Fruit fly (Drosophila melanogaster) whole organism, embryonic: ENCODE data around the gene tral.

Experiments used
- Adf1 ChIP-seq: fragments of 200-800 bp; sonication (Bioruptor generic); IDR thresholded peaks from 2 replicates; pipeline ENCODE4 v1.3.6; 2022; ENCODE audit warnings: missing biosample characterization, missing genetic modification characterization
- Antp ChIP-seq: fragments of 200-800 bp; sonication (Bioruptor generic); optimal IDR thresholded peaks from 3 replicates; lab custom pipeline; 2016; ENCODE audit warnings: missing biosample characterization, missing genetic modification characterization
- Atf-2 ChIP-seq: fragments of 200-800 bp; sonication (Bioruptor generic); optimal IDR thresholded peaks from 2 replicates; lab custom pipeline; 2016; ENCODE audit warnings: missing biosample characterization, missing genetic modification characterization
- BEAF-32 ChIP-seq: fragments of 200-800 bp; sonication (Bioruptor generic); optimal IDR thresholded peaks from 3 replicates; lab custom pipeline; 2017; ENCODE audit warnings: missing biosample characterization, missing genetic modification characterization, mild to moderate bottlenecking, moderate library complexity, missing genetic modification reagents
- Blimp-1 ChIP-seq: fragments of 200-800 bp; sonication (Bioruptor generic); optimal IDR thresholded peaks from 3 replicates; lab custom pipeline; 2018; ENCODE audit warnings: missing biosample characterization, missing genetic modification characterization, mild to moderate bottlenecking, moderate library complexity, missing genetic modification reagents
- BtbVII ChIP-seq: fragments of 200-800 bp; sonication (Bioruptor generic); optimal IDR thresholded peaks from 3 replicates; lab custom pipeline; 2017; ENCODE audit warnings: missing biosample characterization, mild to moderate bottlenecking, missing genetic modification characterization
- CG10366 ChIP-seq: fragments of 200-800 bp; sonication (Bioruptor generic); IDR thresholded peaks from 2 replicates; pipeline ENCODE4 v1.3.6; 2022; ENCODE audit warnings: missing biosample characterization, missing genetic modification characterization
- CG10654 ChIP-seq: fragments of 200-800 bp; sonication (Bioruptor generic); optimal IDR thresholded peaks from 2 replicates; lab custom pipeline; 2016; ENCODE audit warnings: missing biosample characterization, missing genetic modification characterization
- CG10959 ChIP-seq: fragments of 200-800 bp; sonication (Bioruptor generic); IDR thresholded peaks from 2 replicates; pipeline ENCODE4 v1.3.6; 2022; ENCODE audit warnings: missing biosample characterization, missing genetic modification characterization
- CG15269 ChIP-seq: fragments of 200-800 bp; sonication (Bioruptor generic); optimal IDR thresholded peaks from 2 replicates; lab custom pipeline; 2018; ENCODE audit warnings: missing biosample characterization, mild to moderate bottlenecking, missing genetic modification characterization, moderate library complexity
- CG17328 ChIP-seq: fragments of 200-800 bp; sonication (Bioruptor generic); IDR thresholded peaks from 2 replicates; pipeline ENCODE4 v1.3.6; 2022; ENCODE audit warnings: missing biosample characterization, missing genetic modification characterization
- CG17568 ChIP-seq: fragments of 200-800 bp; sonication (Bioruptor generic); optimal IDR thresholded peaks from 2 replicates; lab custom pipeline; 2018; ENCODE audit warnings: missing biosample characterization, mild to moderate bottlenecking, missing genetic modification characterization, moderate library complexity
- CG31441 ChIP-seq: fragments of 200-800 bp; sonication (Bioruptor generic); IDR thresholded peaks from 2 replicates; pipeline ENCODE4 v1.3.6; 2022; ENCODE audit warnings: missing biosample characterization, missing genetic modification characterization
- CG3847 ChIP-seq: fragments of 200-800 bp; sonication (Bioruptor generic); IDR thresholded peaks from 2 replicates; pipeline ENCODE4 v1.3.6; 2022; ENCODE audit warnings: missing biosample characterization, missing genetic modification characterization
- CG3995 ChIP-seq: fragments of 200-800 bp; sonication (Bioruptor generic); optimal IDR thresholded peaks from 3 replicates; lab custom pipeline; 2016; ENCODE audit warnings: missing biosample characterization, missing genetic modification characterization
- CG4328 ChIP-seq: fragments of 200-800 bp; sonication (Bioruptor generic); optimal IDR thresholded peaks from 3 replicates; lab custom pipeline; 2017; ENCODE audit warnings: missing biosample characterization, missing genetic modification reagents, missing genetic modification characterization
- CG8281 ChIP-seq: fragments of 200-800 bp; sonication (Bioruptor generic); optimal IDR thresholded peaks from 2 replicates; lab custom pipeline; 2018; ENCODE audit warnings: missing biosample characterization, mild to moderate bottlenecking, missing genetic modification characterization, moderate library complexity
- Elba2 ChIP-seq: fragments of 200-800 bp; sonication (Bioruptor generic); optimal IDR thresholded peaks from 3 replicates; lab custom pipeline; 2016; ENCODE audit warnings: missing biosample characterization, missing genetic modification characterization
- Ets97D ChIP-seq: fragments of 200-800 bp; sonication (Bioruptor generic); optimal IDR thresholded peaks from 3 replicates; lab custom pipeline; 2016; ENCODE audit warnings: missing biosample characterization, missing genetic modification characterization
- Fer2 ChIP-seq: fragments of 200-800 bp; sonication (Bioruptor generic); optimal IDR thresholded peaks from 2 replicates; lab custom pipeline; 2018; ENCODE audit warnings: missing biosample characterization, mild to moderate bottlenecking, missing genetic modification characterization, moderate library complexity
- Gug ChIP-seq: fragments of 200-800 bp; sonication (Bioruptor generic); IDR thresholded peaks from 4 replicates; pipeline ENCODE4 v1.3.6; 2022; ENCODE audit warnings: missing biosample characterization, missing genetic modification characterization
- Jarid2 ChIP-seq: fragments of 200-800 bp; sonication (Bioruptor generic); optimal IDR thresholded peaks from 3 replicates; lab custom pipeline; 2017; ENCODE audit warnings: mild to moderate bottlenecking, missing biosample characterization, missing genetic modification reagents, missing genetic modification characterization
- Lim3 ChIP-seq: fragments of 200-800 bp; sonication (Bioruptor generic); IDR thresholded peaks from 2 replicates; pipeline ENCODE4 v1.3.6; 2022; ENCODE audit warnings: missing biosample characterization, missing genetic modification characterization
- MBD-R2 ChIP-seq: fragments of 200-800 bp; sonication (Bioruptor generic); IDR thresholded peaks from 2 replicates; pipeline ENCODE4 v1.3.6; 2022; ENCODE audit warnings: missing biosample characterization, missing genetic modification characterization
- Opbp ChIP-seq: fragments of 200-800 bp; sonication (Bioruptor generic); IDR thresholded peaks from 3 replicates; pipeline ENCODE4 v1.3.6; 2022; ENCODE audit warnings: missing biosample characterization, missing genetic modification characterization; ENCODE audit not compliant: partially characterized antibody
- TFAM ChIP-seq: fragments of 200-800 bp; sonication (Bioruptor generic); optimal IDR thresholded peaks from 2 replicates; lab custom pipeline; 2017; ENCODE audit warnings: missing biosample characterization, missing genetic modification characterization, inconsistent platforms
- Usf ChIP-seq: fragments of 200-800 bp; sonication (Bioruptor generic); optimal IDR thresholded peaks from 2 replicates; lab custom pipeline; 2017; ENCODE audit warnings: missing genotype, missing biosample characterization, missing genetic modification characterization
- abd-A ChIP-seq: fragments of 200-800 bp; sonication (Bioruptor generic); optimal IDR thresholded peaks from 3 replicates; lab custom pipeline; 2019; ENCODE audit warnings: missing biosample characterization, mild to moderate bottlenecking, missing genetic modification characterization, moderate library complexity
- ara ChIP-seq: fragments of 200-800 bp; sonication (Bioruptor generic); IDR thresholded peaks from 2 replicates; pipeline ENCODE4 v1.3.6; 2022; ENCODE audit warnings: missing biosample characterization, missing genetic modification characterization
- bigmax ChIP-seq: fragments of 200-800 bp; sonication (Bioruptor generic); optimal IDR thresholded peaks from 2 replicates; lab custom pipeline; 2018; ENCODE audit warnings: missing biosample characterization, mild to moderate bottlenecking, missing genetic modification characterization
- cato ChIP-seq: fragments of 200-800 bp; sonication (Bioruptor generic); optimal IDR thresholded peaks from 2 replicates; lab custom pipeline; 2016; ENCODE audit warnings: missing biosample characterization, missing genetic modification characterization, borderline replicate concordance
- chif ChIP-seq, 2 experiments: fragments of 200-800 bp; sonication (Bioruptor generic); optimal IDR thresholded peaks; 3 replicates each; lab custom pipeline; 2016; ENCODE audit warnings: missing biosample characterization in 2 of 2, missing genetic modification characterization in 2 of 2
- ci ChIP-seq: fragments of 200-800 bp; sonication (Bioruptor generic); IDR thresholded peaks from 3 replicates; pipeline ENCODE4 v1.3.6; 2022; ENCODE audit warnings: missing biosample characterization, missing genetic modification characterization
- danr ChIP-seq: fragments of 200-800 bp; sonication (Bioruptor generic); IDR thresholded peaks from 2 replicates; pipeline ENCODE4 v1.3.6; 2022; ENCODE audit warnings: missing biosample characterization, missing genetic modification characterization
- dimm ChIP-seq: fragments of 200-800 bp; sonication (Bioruptor generic); IDR thresholded peaks from 2 replicates; pipeline ENCODE4 v1.3.6; 2022; ENCODE audit warnings: missing biosample characterization, missing genetic modification characterization
- eve ChIP-seq, 2 experiments: fragments of >200 bp; optimal IDR thresholded peaks; 2 replicates each; lab custom pipeline; 2017; ENCODE audit warnings: missing biosample characterization in 2 of 2, missing genetic modification characterization in 2 of 2
- ewg ChIP-seq: fragments of 200-800 bp; sonication (Bioruptor generic); optimal IDR thresholded peaks from 3 replicates; lab custom pipeline; 2017; ENCODE audit warnings: mild to moderate bottlenecking, missing biosample characterization, missing genetic modification reagents, missing genetic modification characterization
- exex ChIP-seq: fragments of 200-800 bp; sonication (Bioruptor generic); optimal IDR thresholded peaks from 4 replicates; lab custom pipeline; 2018; ENCODE audit warnings: missing biosample characterization, mild to moderate bottlenecking, missing genetic modification characterization, moderate library complexity
- fd64A ChIP-seq: fragments of 200-800 bp; sonication (Bioruptor generic); optimal IDR thresholded peaks from 3 replicates; lab custom pipeline; 2018; ENCODE audit warnings: missing biosample characterization, mild to moderate bottlenecking, missing genetic modification characterization
- hb ChIP-seq: fragments of 200-800 bp; sonication (Bioruptor generic); IDR thresholded peaks from 3 replicates; pipeline ENCODE4 v1.3.6; 2022; ENCODE audit warnings: missing biosample characterization, missing genetic modification characterization; ENCODE audit not compliant: partially characterized antibody
- hkb ChIP-seq, 2 experiments: fragments of 200-800 bp in 1 of 2; fragments of >200 bp in 1 of 2; sonication (Bioruptor generic) in 1 of 2; IDR thresholded peaks in 1 of 2; optimal IDR thresholded peaks in 1 of 2; 2 replicates each; pipeline versions ENCODE4 v1.3.6 to Lab custom; 2017 to 2022; ENCODE audit warnings: missing biosample characterization in 1 of 2, missing genetic modification characterization in 1 of 2
- ken ChIP-seq: fragments of 200-800 bp; sonication (Bioruptor generic); IDR thresholded peaks from 3 replicates; pipeline ENCODE4 v1.3.6; 2022; ENCODE audit warnings: missing biosample characterization, missing genetic modification characterization
- lilli ChIP-seq: fragments of 200-800 bp; sonication (Bioruptor generic); optimal IDR thresholded peaks from 3 replicates; lab custom pipeline; 2016; ENCODE audit warnings: missing biosample characterization, missing genetic modification characterization
- otp ChIP-seq: fragments of 200-800 bp; sonication (Bioruptor generic); IDR thresholded peaks from 3 replicates; pipeline ENCODE4, ENCODE4 v1.3.6; 2022; ENCODE audit warnings: missing biosample characterization, missing genetic modification characterization
- pnt ChIP-seq: fragments of 200-800 bp; sonication (Bioruptor generic); optimal IDR thresholded peaks from 3 replicates; lab custom pipeline; 2016; ENCODE audit warnings: missing biosample characterization, missing genetic modification characterization
- sc ChIP-seq, 3 experiments: fragments of >200 bp in 2 of 3; fragments of 200-800 bp in 1 of 3; sonication (Bioruptor generic) in 1 of 3; optimal IDR thresholded peaks; 2 replicates in 2 of 3; 3 replicates in 1 of 3; lab custom pipeline; 2017; ENCODE audit warnings: mild to moderate bottlenecking in 1 of 3, missing biosample characterization in 1 of 3, missing genetic modification characterization in 1 of 3, missing genetic modification reagents in 1 of 3
- sob ChIP-seq: fragments of 200-800 bp; sonication (Bioruptor generic); IDR thresholded peaks from 2 replicates; pipeline ENCODE4 v1.3.6; 2022; ENCODE audit warnings: missing biosample characterization, missing genetic modification characterization
- tx ChIP-seq: fragments of 200-800 bp; sonication (Bioruptor generic); optimal IDR thresholded peaks from 2 replicates; lab custom pipeline; 2016; ENCODE audit warnings: missing biosample characterization, missing genetic modification characterization
- unc-4 ChIP-seq: fragments of 200-800 bp; sonication (Bioruptor generic); IDR thresholded peaks from 2 replicates; pipeline ENCODE4 v1.3.6; 2022; ENCODE audit warnings: missing biosample characterization, missing genetic modification characterization; ENCODE audit not compliant: partially characterized antibody

tral gene

DNA sequence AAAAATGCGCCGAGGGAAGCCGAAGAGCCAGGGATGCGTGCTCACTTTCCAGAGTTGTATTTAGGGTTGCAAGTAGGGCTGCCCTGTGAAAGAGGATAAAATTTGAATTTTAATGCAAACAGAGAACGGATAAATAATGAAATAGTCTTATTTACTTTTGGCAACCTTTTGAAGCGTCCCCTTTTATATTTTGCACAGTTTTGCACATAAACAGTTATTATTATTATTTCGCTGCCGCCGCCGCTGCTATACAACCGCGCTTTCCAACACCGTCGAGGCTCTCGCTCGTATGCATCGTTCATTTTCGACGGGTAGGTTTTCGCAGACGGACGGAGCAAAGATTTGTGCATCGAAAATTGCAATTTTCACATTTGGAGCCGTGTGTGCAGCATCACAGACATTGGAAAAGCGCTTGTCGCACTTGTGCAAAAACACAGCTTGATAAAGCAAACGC is at the start of gene tral, which contains the start of gene sti (continued):
- peak; percentile 83 for TF ChIP-seq CG10366
- no peak for TF ChIP-seq CG17568
- TF ChIP-seq ci (GFP tag; lab: Robert Waterston, UW): peak; percentile 89
- TF ChIP-seq Gug: peak; percentile 91
- TF ChIP-seq Blimp-1 (GFP tag; lab: Kevin White, UChicago): peak; percentile 76
- peak; percentile 64 for TF ChIP-seq exex (tag; lab: Kevin White, UChicago)
- no peak for TF ChIP-seq abd-A (tag; lab: Kevin White, UChicago)
- TF ChIP-seq BtbVII (GFP tag; lab: Kevin White, UChicago): peak; percentile 61
- TF ChIP-seq ewg (GFP tag; lab: Kevin White, UChicago): peak; percentile 81
- TF ChIP-seq sc (optimal IDR thresholded peaks at IDR 0.05; lab: Kevin White, UChicago): no peak
- peak; percentile 56 for TF ChIP-seq sc (GFP tag; optimal IDR thresholded peaks at IDR 0.05; lab: Kevin White, UChicago)
- peak in 1 of 2 experiments; percentile 13 for TF ChIP-seq eve (GFP tag; optimal IDR thresholded peaks at IDR 0.05; lab: Kevin White, UChicago)
- TF ChIP-seq fd64A: peak; percentile 8
- peak; percentile 97 for TF ChIP-seq lilli (GFP tag; lab: Kevin White, UChicago)
- peak; percentile 83; the same call in 1 of the 2 replicates for TF ChIP-seq CG31441 (GFP tag; lab: Robert Waterston, UW)
- peak; percentile 81 for TF ChIP-seq hkb (optimal IDR thresholded peaks at IDR 0.05; lab: Kevin White, UChicago)
- TF ChIP-seq hkb (GFP tag; IDR thresholded peaks at IDR 0.05; lab: Robert Waterston, UW): peak; percentile 83
- TF ChIP-seq Antp (GFP tag; lab: Kevin White, UChicago): peak; percentile 96
- peak; percentile 55 for TF ChIP-seq Usf (GFP tag; lab: Kevin White, UChicago)
- TF ChIP-seq Atf-2 (GFP tag; lab: Kevin White, UChicago): peak; percentile 87
- TF ChIP-seq danr (GFP tag; lab: Robert Waterston, UW): peak; percentile 66; the same call in 1 of the 2 replicates
- peak; percentile 97 for TF ChIP-seq Ets97D (GFP tag; lab: Kevin White, UChicago)
- TF ChIP-seq otp (GFP tag; lab: Robert Waterston, UW): peak; percentile 77; the same call in 1 of the 3 replicates
- TF ChIP-seq bigmax: no peak
- peak; percentile 85 for TF ChIP-seq CG10654 (GFP tag; lab: Kevin White, UChicago)
- no peak for TF ChIP-seq TFAM (GFP tag; lab: Kevin White, UChicago)
- TF ChIP-seq BEAF-32: peak; percentile 58
- TF ChIP-seq Adf1: peak; percentile 93
- peak; percentile 68 for TF ChIP-seq CG17328 (GFP tag; lab: Robert Waterston, UW)
- peak; percentile 92 for TF ChIP-seq pnt (GFP tag; lab: Kevin White, UChicago)
- TF ChIP-seq CG3995 (GFP tag; lab: Kevin White, UChicago): peak; percentile 66
- TF ChIP-seq CG10959 (GFP tag; lab: Robert Waterston, UW): peak; percentile 72
- TF ChIP-seq Opbp (GFP tag; lab: Robert Waterston, UW): no peak
- peak; percentile 21; the same call in 1 of the 2 replicates for TF ChIP-seq unc-4
- TF ChIP-seq CG15269 (tag; lab: Kevin White, UChicago): peak; percentile 80
- peak; percentile 87 for TF ChIP-seq ken
- peak; percentile 95 for TF ChIP-seq tx (GFP tag; lab: Kevin White, UChicago)
- peak; percentile 91 for TF ChIP-seq sob (GFP tag; lab: Robert Waterston, UW)
- TF ChIP-seq CG3847: peak; percentile 91
- peak; percentile 91 for TF ChIP-seq CG4328
- TF ChIP-seq ara: peak; percentile 87
- TF ChIP-seq cato: peak; percentile 89
- no peak for TF ChIP-seq hb (GFP tag; lab: Robert Waterston, UW)
- TF ChIP-seq CG8281 (tag; lab: Kevin White, UChicago): peak; percentile 48
- TF ChIP-seq Fer2 (tag; lab: Kevin White, UChicago): peak; percentile 89
- TF ChIP-seq dimm (GFP tag; lab: Robert Waterston, UW): 0 out of 2 replicates have a peak, but pooled peaks have one; percentile 10
- peak; percentile 91 for TF ChIP-seq MBD-R2
- TF ChIP-seq Jarid2 (GFP tag; lab: Kevin White, UChicago): peak; percentile 44
- peak; percentile 65 for TF ChIP-seq Elba2 (GFP tag; lab: Kevin White, UChicago)
- TF ChIP-seq Lim3 (GFP tag; lab: Robert Waterston, UW): no peak
- TF ChIP-seq chif (GFP tag; optimal IDR thresholded peaks at IDR 0.05; lab: Kevin White, UChicago): peak; percentile 85 to 93
